Worm (Caenorhabditis elegans) whole organism, L2 larva: ENCODE results near the gene VZK822L.2.

Experiments
- blmp-1 ChIP-seq: sonication (generic microtip); optimal IDR thresholded peaks from 2 replicates; lab custom pipeline; 2017; ENCODE audit warnings: missing genetic modification characterization, mild to moderate bottlenecking, missing compliant biosample characterization, antibody characterized with exemption, moderate library complexity; ENCODE audit not compliant: insufficient read depth
- egl-27 ChIP-seq: sonication (generic microtip); optimal IDR thresholded peaks from 3 replicates; lab custom pipeline; 2017; ENCODE audit warnings: missing biosample characterization, missing genetic modification reagents, missing genetic modification characterization
- elt-1 ChIP-seq: fragments of 150-350 bp; optimal IDR thresholded peaks from 2 replicates; lab custom pipeline; 2014; ENCODE audit warnings: missing biosample characterization, missing genetic modification characterization
- gmeb-1 ChIP-seq: fragments of 150-350 bp; optimal IDR thresholded peaks from 2 replicates; lab custom pipeline; 2014; ENCODE audit warnings: missing biosample characterization, missing genetic modification characterization
- lin-39 ChIP-seq: fragments of 150-350 bp; optimal IDR thresholded peaks from 2 replicates; lab custom pipeline; 2014; ENCODE audit warnings: missing biosample characterization, missing genetic modification reagents, missing genetic modification characterization
- lsy-2 ChIP-seq, 2 experiments: fragments of 150-350 bp in 1 of 2; sonication (generic microtip) in 1 of 2; optimal IDR thresholded peaks; 2 replicates each; lab custom pipeline; 2014 to 2017; ENCODE audit warnings: missing biosample characterization in 2 of 2, missing genetic modification characterization in 2 of 2
- nhr-237 ChIP-seq: fragments of 150-350 bp; optimal IDR thresholded peaks from 2 replicates; lab custom pipeline; 2014; ENCODE audit warnings: missing biosample characterization, missing genetic modification characterization
- nhr-6 ChIP-seq: fragments of 150-350 bp; optimal IDR thresholded peaks from 2 replicates; lab custom pipeline; 2014; ENCODE audit warnings: missing biosample characterization, missing genetic modification characterization
- unc-55 ChIP-seq: fragments of 150-350 bp; sonication (generic microtip); optimal IDR thresholded peaks from 3 replicates; lab custom pipeline; 2014; ENCODE audit warnings: missing biosample characterization, missing genetic modification reagents, missing genetic modification characterization
- unc-62 ChIP-seq: fragments of 150-350 bp; optimal IDR thresholded peaks from 2 replicates; lab custom pipeline; 2014; ENCODE audit warnings: missing biosample characterization, missing genetic modification reagents, missing genetic modification characterization
- zag-1 ChIP-seq: fragments of 150-350 bp; optimal IDR thresholded peaks from 2 replicates; lab custom pipeline; 2014; ENCODE audit warnings: missing biosample characterization, missing genetic modification characterization
- ztf-11 ChIP-seq: sonication (generic microtip); optimal IDR thresholded peaks from 2 replicates; lab custom pipeline; 2017; ENCODE audit warnings: missing biosample characterization, missing genetic modification characterization
- ztf-4 ChIP-seq: fragments of 150-350 bp; optimal IDR thresholded peaks from 2 replicates; lab custom pipeline; 2014; ENCODE audit warnings: missing biosample characterization, missing genetic modification characterization

- TF ChIP-seq elt-1 (tag; lab: Kevin White, UChicago) (no peak), gmeb-1 (tag; lab: Kevin White, UChicago) (no peak), lsy-2 (tag; optimal IDR thresholded peaks at IDR 0.05; lab: Kevin White, UChicago) (no peak), egl-27 (no peak), ztf-11 (no peak), ztf-4 (no peak), zag-1 (tag; lab: Kevin White, UChicago) (no peak), unc-62 (GFP tag; lab: Kevin White, UChicago) (no peak), blmp-1 (no peak), nhr-6 (no peak), lin-39 (tag; lab: Kevin White, UChicago) (no peak), nhr-237 (no peak), unc-55 (no peak)
Measured at ce11 chrIV:11938554-11938953, 26.7 kb downstream of the VZK822L.2 start.
